Fruit fly (Drosophila melanogaster): ENCODE results near the gene Rsod.

The Rsod gene

DNA sequence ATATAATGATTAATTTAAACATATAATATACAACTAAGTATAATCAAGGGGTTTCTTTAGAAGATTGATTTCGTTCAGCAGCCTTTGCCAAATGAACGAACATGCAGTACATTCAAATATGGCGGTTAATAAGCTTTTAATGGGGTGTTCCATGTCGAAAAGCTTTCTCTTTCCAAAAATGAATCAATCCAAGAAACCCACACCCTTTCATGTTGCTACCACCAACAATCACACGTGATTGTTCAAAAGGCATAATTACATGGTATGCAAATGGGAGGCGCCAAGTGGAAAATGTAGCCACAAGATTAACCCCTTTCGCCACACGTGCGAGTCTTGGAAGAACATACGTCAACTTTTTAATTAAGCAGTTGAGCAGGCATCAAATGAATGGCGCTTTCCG, 34.9 kb upstream of the Rsod start (continued):
- TF ChIP-seq maf-S (GFP tag; optimal IDR thresholded peaks at IDR 0.05) (no peak), sens (GFP tag) (peak; percentile 12), CG13287 (GFP tag; IDR thresholded peaks at IDR 0.05; ENCODE audit: partially characterized antibody) (peak; percentile 5; the same call in 1 of the 2 replicates), B-H2 (GFP tag; optimal IDR thresholded peaks at IDR 0.05) (peak; percentile 1), ci (GFP tag; IDR thresholded peaks at IDR 0.05) (peak; percentile 18; the same call in 1 of the 3 replicates), br (optimal IDR thresholded peaks at IDR 0.05) (no peak), CG11504 (tag; optimal IDR thresholded peaks at IDR 0.05) (peak; percentile 72), D (optimal IDR thresholded peaks at IDR 0.05) (no peak), D (GFP tag; optimal IDR thresholded peaks at IDR 0.05) (no peak), CG12942 (GFP tag; optimal IDR thresholded peaks at IDR 0.05) (no peak), Tbp (GFP tag; optimal IDR thresholded peaks at IDR 0.05) (no peak), E2f2 (GFP tag; IDR thresholded peaks at IDR 0.05) (peak; percentile 90), cg (GFP tag; optimal IDR thresholded peaks at IDR 0.05) (no peak), Bgb (GFP tag; IDR thresholded peaks at IDR 0.05; ENCODE audit: partially characterized antibody) (no peak), CG6689 (GFP tag; IDR thresholded peaks at IDR 0.05) (no peak), seq (GFP tag; IDR thresholded peaks at IDR 0.05) (no peak), chinmo (GFP tag; IDR thresholded peaks at IDR 0.05; ENCODE audit: partially characterized antibody) (peak; percentile 29; the same call in 1 of the 4 replicates), sens-2 (GFP tag; IDR thresholded peaks at IDR 0.05) (no peak), CG15514 (GFP tag; optimal IDR thresholded peaks at IDR 0.05) (peak; percentile 71), z (GFP tag; IDR thresholded peaks at IDR 0.05) (no peak), Hr51 (GFP tag; optimal IDR thresholded peaks at IDR 0.05) (peak in 1 of 2 experiments; percentile 54), Elba2 (GFP tag; optimal IDR thresholded peaks at IDR 0.05) (no peak), CG9609 (GFP tag; optimal IDR thresholded peaks at IDR 0.05) (no peak), zen (tag; optimal IDR thresholded peaks at IDR 0.05) (no peak)

- no peak for TF ChIP-seq CG15514 (GFP tag; optimal IDR thresholded peaks at IDR 0.05)
- TF ChIP-seq grn (GFP tag; optimal IDR thresholded peaks at IDR 0.05), result peak; percentile 94
- TF ChIP-seq pan (optimal IDR thresholded peaks at IDR 0.05), result no peak
- peak in 1 of 2 experiments; percentile 19 for TF ChIP-seq pan (GFP tag; optimal IDR thresholded peaks at IDR 0.05 in 1 of 2, IDR thresholded peaks at IDR 0.05 in 1 of 2)
- no peak for TF ChIP-seq Optix (GFP tag; IDR thresholded peaks at IDR 0.05)
- TF ChIP-seq sug (tag; optimal IDR thresholded peaks at IDR 0.05), result peak; percentile 65
- TF ChIP-seq crol (GFP tag; IDR thresholded peaks at IDR 0.05), result peak; percentile 45; the same call in 1 of the 2 replicates
- no peak for TF ChIP-seq NfI (GFP tag; optimal IDR thresholded peaks at IDR 0.05)
- TF ChIP-seq Dad (GFP tag; optimal IDR thresholded peaks at IDR 0.05), result no peak
- TF ChIP-seq CG10431 (GFP tag; optimal IDR thresholded peaks at IDR 0.05), result no peak
- TF ChIP-seq Oli (tag; optimal IDR thresholded peaks at IDR 0.05), result no peak
- peak; percentile 33 for TF ChIP-seq CG5180 (GFP tag; optimal IDR thresholded peaks at IDR 0.05)
- peak; percentile 79 for TF ChIP-seq GATAe (GFP tag; conservative IDR thresholded peaks at IDR 0.05)
- no peak for TF ChIP-seq CG17385 (GFP tag; optimal IDR thresholded peaks at IDR 0.05)
- no peak for TF ChIP-seq Max (GFP tag; optimal IDR thresholded peaks at IDR 0.05)
- peak in 1 of 2 experiments; percentile 51 for TF ChIP-seq Trl (optimal IDR thresholded peaks at IDR 0.05)
- TF ChIP-seq Trl (GFP tag; optimal IDR thresholded peaks at IDR 0.05), result no peak
- peak; percentile 79 for TF ChIP-seq Med (GFP tag)
- TF ChIP-seq CG2199 (GFP tag; IDR thresholded peaks at IDR 0.05), result peak; percentile 68; the same call in 1 of the 3 replicates
- no peak for TF ChIP-seq bcd (GFP tag; optimal IDR thresholded peaks at IDR 0.05)
- TF ChIP-seq CG4360 (GFP tag; IDR thresholded peaks at IDR 0.05), result 0 out of 2 replicates have a peak, but pooled peaks have one; percentile 7
- TF ChIP-seq Atf6 (GFP tag; IDR thresholded peaks at IDR 0.05), result 0 out of 2 replicates have a peak, but pooled peaks have one; percentile 10
- no peak for TF ChIP-seq sr (GFP tag; IDR thresholded peaks at IDR 0.05)
- 0 out of 3 replicates have a peak, but pooled peaks have one; percentile 8 for TF ChIP-seq HLH4C (GFP tag; IDR thresholded peaks at IDR 0.05; ENCODE audit: partially characterized antibody)
- TF ChIP-seq CG10654 (GFP tag; optimal IDR thresholded peaks at IDR 0.05), result no peak
- no peak for TF ChIP-seq CG5245 (GFP tag; optimal IDR thresholded peaks at IDR 0.05)
- peak; percentile 16 for TF ChIP-seq HmgZ (tag; optimal IDR thresholded peaks at IDR 0.05)
- TF ChIP-seq CrebB (tag; optimal IDR thresholded peaks at IDR 0.05), result no peak
- peak; percentile 18 for TF ChIP-seq CG34376 (GFP tag; optimal IDR thresholded peaks at IDR 0.05)
Observed at dm6 chr3R:30204004-30204603, 33.1 kb upstream of the Rsod start.

All from whole organism, embryonic.